Worm (Caenorhabditis elegans) whole organism, young adult: Measurements from ENCODE around the gene M02B1.3.
A peak's percentile ranks its signal among the peaks of the same experiment; 100 is the strongest.

Experiments used
- B0019.2 ChIP-seq: fragments of 200-800 bp; sonication (Bioruptor generic); conservative IDR thresholded peaks from 2 replicates; pipeline ENCODE4 v1.3.6; 2022; ENCODE audit warnings: missing genetic modification reagents, missing genetic modification characterization, missing compliant biosample characterization
- B0336.3 ChIP-seq: fragments of 200-800 bp; sonication (Bioruptor generic); IDR thresholded peaks from 2 replicates; pipeline ENCODE4 v1.3.6; 2022; ENCODE audit warnings: missing genetic modification characterization, missing compliant biosample characterization
- D2030.7 ChIP-seq: fragments of 200-800 bp; sonication (Bioruptor generic); IDR thresholded peaks from 2 replicates; pipeline ENCODE4 v1.3.6; 2022; ENCODE audit warnings: missing genetic modification reagents, missing genetic modification characterization, missing compliant biosample characterization
- F33H1.4 ChIP-seq: fragments of 200-800 bp; sonication (Bioruptor generic); IDR thresholded peaks from 2 replicates; pipeline ENCODE4 v1.3.6; 2022; ENCODE audit warnings: missing genetic modification reagents, missing genetic modification characterization, missing compliant biosample characterization
- F39B2.1 ChIP-seq: fragments of 200-800 bp; sonication (Bioruptor generic); IDR thresholded peaks from 2 replicates; pipeline ENCODE4 v1.3.6; 2022; ENCODE audit warnings: missing genetic modification reagents, missing genetic modification characterization, missing compliant biosample characterization
- F49E8.2 ChIP-seq: sonication (generic microtip); optimal IDR thresholded peaks from 3 replicates; lab custom pipeline; 2017; ENCODE audit warnings: missing genetic modification characterization, mild to moderate bottlenecking, missing compliant biosample characterization, antibody characterized with exemption, moderate library complexity; ENCODE audit not compliant: insufficient read depth
- K11D2.4 ChIP-seq: fragments of 200-800 bp; sonication (Bioruptor generic); IDR thresholded peaks from 2 replicates; pipeline ENCODE4 v1.3.6; 2022; ENCODE audit warnings: missing genetic modification reagents, missing genetic modification characterization, missing compliant biosample characterization
- Y53G8AR.9 ChIP-seq: fragments of 200-800 bp; sonication (Bioruptor generic); conservative IDR thresholded peaks from 2 replicates; pipeline ENCODE4 v1.3.6; 2022; ENCODE audit warnings: missing genetic modification reagents, missing genetic modification characterization, missing compliant biosample characterization
- aptf-2 ChIP-seq: fragments of 200-800 bp; sonication (Bioruptor generic); conservative IDR thresholded peaks from 2 replicates; pipeline ENCODE4 v1.3.6; 2022; ENCODE audit warnings: missing genetic modification reagents, missing genetic modification characterization, missing compliant biosample characterization
- aptf-3 ChIP-seq: fragments of 200-800 bp; sonication (Bioruptor generic); IDR thresholded peaks from 2 replicates; pipeline ENCODE4 v1.3.6; 2022; ENCODE audit warnings: missing genetic modification characterization, missing compliant biosample characterization
- athp-1 ChIP-seq: sonication (generic microtip); optimal IDR thresholded peaks from 2 replicates; lab custom pipeline; 2017; ENCODE audit warnings: mild to moderate bottlenecking, missing genetic modification characterization, missing compliant biosample characterization
- attf-3 ChIP-seq: fragments of 200-800 bp; sonication (Bioruptor generic); conservative IDR thresholded peaks from 2 replicates; pipeline ENCODE4 v1.3.6; 2022; ENCODE audit warnings: missing genetic modification reagents, missing genetic modification characterization, missing compliant biosample characterization
- attf-6 ChIP-seq: fragments of 200-800 bp; sonication (Bioruptor generic); IDR thresholded peaks from 2 replicates; pipeline ENCODE4 v1.3.6; 2022; ENCODE audit warnings: missing genetic modification reagents, missing genetic modification characterization, missing compliant biosample characterization
- ceh-100 ChIP-seq: fragments of 200-800 bp; sonication (Bioruptor generic); IDR thresholded peaks from 2 replicates; pipeline ENCODE4 v1.3.6; 2022; ENCODE audit warnings: missing genetic modification reagents, missing genetic modification characterization, missing compliant biosample characterization
- dox-1 ChIP-seq: fragments of 200-800 bp; sonication (Bioruptor generic); IDR thresholded peaks from 2 replicates; pipeline ENCODE4 v1.3.6; 2022; ENCODE audit warnings: missing genetic modification reagents, missing genetic modification characterization, missing compliant biosample characterization
- ekl-4 ChIP-seq: fragments of 200-800 bp; sonication (Bioruptor generic); IDR thresholded peaks from 2 replicates; pipeline ENCODE4 v1.3.6; 2022; ENCODE audit warnings: missing genetic modification reagents, missing genetic modification characterization, missing compliant biosample characterization
- him-1 ChIP-seq: sonication (generic microtip); optimal IDR thresholded peaks from 2 replicates; lab custom pipeline; 2016; ENCODE audit warnings: missing genotype, missing genetic modification reagents, missing genetic modification characterization, missing compliant biosample characterization
- hmg-1.2 ChIP-seq: fragments of 200-800 bp; sonication (Bioruptor generic); IDR thresholded peaks from 2 replicates; pipeline ENCODE4 v1.3.6; 2022; ENCODE audit warnings: missing genetic modification reagents, missing genetic modification characterization, missing compliant biosample characterization
- hsf-1 ChIP-seq: fragments of 200-800 bp; sonication (Bioruptor generic); IDR thresholded peaks from 2 replicates; pipeline ENCODE4 v1.3.6; 2022; ENCODE audit warnings: missing genetic modification reagents, missing genetic modification characterization, missing compliant biosample characterization
- lin-26 ChIP-seq: fragments of 200-800 bp; sonication (Bioruptor generic); IDR thresholded peaks from 2 replicates; pipeline ENCODE4 v1.3.6; 2022; ENCODE audit warnings: missing genetic modification reagents, missing genetic modification characterization, missing compliant biosample characterization
- lin-54 ChIP-seq: fragments of 200-800 bp; sonication (Bioruptor generic); optimal IDR thresholded peaks from 2 replicates; lab custom pipeline; 2018; ENCODE audit warnings: mild to moderate bottlenecking, missing genetic modification characterization, missing compliant biosample characterization
- lsl-1 ChIP-seq: fragments of 200-800 bp; sonication (Bioruptor generic); optimal IDR thresholded peaks from 2 replicates; lab custom pipeline; 2018; ENCODE audit warnings: mild to moderate bottlenecking, missing genetic modification characterization, moderate library complexity, missing compliant biosample characterization
- madf-6 ChIP-seq: fragments of 200-800 bp; sonication (Bioruptor generic); IDR thresholded peaks from 2 replicates; pipeline ENCODE4 v1.3.6; 2022; ENCODE audit warnings: missing genetic modification reagents, missing genetic modification characterization, missing compliant biosample characterization
- madf-8 ChIP-seq: fragments of 200-800 bp; sonication (Bioruptor generic); conservative IDR thresholded peaks from 2 replicates; pipeline ENCODE4 v1.3.6; 2022; ENCODE audit warnings: missing genetic modification reagents, missing genetic modification characterization, missing compliant biosample characterization
- mcd-1 ChIP-seq: fragments of 200-800 bp; sonication (Bioruptor generic); IDR thresholded peaks from 2 replicates; pipeline ENCODE4 v1.3.6; 2022; ENCODE audit warnings: missing genetic modification reagents, missing genetic modification characterization, missing compliant biosample characterization
- mel-28 ChIP-seq: sonication (generic microtip); optimal IDR thresholded peaks from 2 replicates; lab custom pipeline; 2016; ENCODE audit warnings: borderline replicate concordance, mild to moderate bottlenecking, missing genetic modification characterization, missing compliant biosample characterization
- nfyb-1 ChIP-seq: fragments of 200-800 bp; sonication (Bioruptor generic); IDR thresholded peaks from 2 replicates; pipeline ENCODE4 v1.3.6; 2022; ENCODE audit warnings: missing genetic modification reagents, missing genetic modification characterization, missing compliant biosample characterization
- pbrm-1 ChIP-seq: fragments of 200-800 bp; sonication (Bioruptor generic); IDR thresholded peaks from 2 replicates; pipeline ENCODE4 v1.3.6; 2022; ENCODE audit warnings: missing genetic modification reagents, missing genetic modification characterization, missing compliant biosample characterization
- rcor-1 ChIP-seq: fragments of 200-800 bp; sonication (Bioruptor generic); IDR thresholded peaks from 2 replicates; pipeline ENCODE4 v1.3.6; 2022; ENCODE audit warnings: missing genetic modification reagents, missing genetic modification characterization, missing compliant biosample characterization
- snpc-1.1 ChIP-seq: sonication (generic microtip); optimal IDR thresholded peaks from 2 replicates; lab custom pipeline; 2017; ENCODE audit warnings: missing genetic modification characterization, mild to moderate bottlenecking, missing compliant biosample characterization, antibody characterized with exemption, moderate library complexity, missing genotype, missing genetic modification reagents; ENCODE audit not compliant: insufficient read depth
- snpc-1.3 ChIP-seq: sonication (generic microtip); optimal IDR thresholded peaks from 2 replicates; lab custom pipeline; 2017; ENCODE audit warnings: missing genetic modification characterization, mild to moderate bottlenecking, missing compliant biosample characterization, antibody characterized with exemption, moderate library complexity, missing genotype, missing genetic modification reagents; ENCODE audit not compliant: insufficient read depth
- snpc-3.4 ChIP-seq: sonication (generic microtip); optimal IDR thresholded peaks from 2 replicates; lab custom pipeline; 2017; ENCODE audit warnings: missing genetic modification characterization, mild to moderate bottlenecking, missing compliant biosample characterization, antibody characterized with exemption, moderate library complexity, missing genotype, missing genetic modification reagents
- snpc-4 ChIP-seq, 5 experiments: fragments of 150-350 bp in 1 of 5; sonication (generic microtip) in 4 of 5; optimal IDR thresholded peaks; 2 replicates each; lab custom pipeline; 2014 to 2018; ENCODE audit warnings: missing genetic modification characterization in 5 of 5, missing biosample characterization in 3 of 5, antibody characterized with exemption in 2 of 5, mild to moderate bottlenecking in 2 of 5, missing compliant biosample characterization in 2 of 5, missing genotype in 2 of 5, moderate library complexity in 2 of 5, missing genetic modification reagents in 1 of 5
- tbp1 ChIP-seq: fragments of 200-800 bp; sonication (Bioruptor generic); optimal IDR thresholded peaks from 2 replicates; lab custom pipeline; 2018; ENCODE audit warnings: mild to moderate bottlenecking, missing genetic modification characterization, missing compliant biosample characterization
- xnd-1 ChIP-seq: sonication (generic microtip); optimal IDR thresholded peaks from 2 replicates; lab custom pipeline; 2016; ENCODE audit warnings: missing genotype, missing genetic modification reagents, missing genetic modification characterization, missing compliant biosample characterization
- zfh-2 ChIP-seq: fragments of 200-800 bp; sonication (Bioruptor generic); conservative IDR thresholded peaks from 2 replicates; pipeline ENCODE4 v1.3.6; 2022; ENCODE audit warnings: missing genetic modification reagents, missing genetic modification characterization, missing compliant biosample characterization

Gene M02B1.3

ce11 chrIV:12836208-12836607, at the start of gene M02B1.3:
Gene M02B1.3 (plus strand): TSS chrIV:12836508.
- TF ChIP-seq mel-28 (no peak), nfyb-1 (0 out of 2 replicates have a peak, but pooled peaks have one; percentile 22), lin-26 (GFP tag; lab: Robert Waterston, UW) (0 out of 2 replicates have a peak, but pooled peaks have one; percentile 20), zfh-2 (GFP tag; lab: Robert Waterston, UW) (peak; percentile 39; the same call in 1 of the 2 replicates), madf-6 (GFP tag; lab: Robert Waterston, UW) (0 out of 2 replicates have a peak, but pooled peaks have one; percentile 12), aptf-2 (GFP tag; lab: Robert Waterston, UW) (no peak)
- TF ChIP-seq, all 124 proteins: peak for 4

- TF ChIP-seq B0019.2 (GFP tag; lab: Robert Waterston, UW) = 0 out of 2 replicates have a peak, but pooled peaks have one; percentile 28
- TF ChIP-seq tbp1 = peak; percentile 71
- 0 out of 2 replicates have a peak, but pooled peaks have one; percentile 55 for TF ChIP-seq attf-3 (GFP tag; lab: Robert Waterston, UW)
- peak; percentile 23; the same call in 1 of the 2 replicates for TF ChIP-seq Y53G8AR.9 (GFP tag; lab: Robert Waterston, UW)
- peak; percentile 64 for TF ChIP-seq hsf-1
- peak; percentile 75 for TF ChIP-seq F49E8.2 (tag; lab: Kevin White, UChicago)
- peak; percentile 89 for TF ChIP-seq snpc-3.4 (tag; lab: Kevin White, UChicago)
- TF ChIP-seq nfyb-1 = 0 out of 2 replicates have a peak, but pooled peaks have one; percentile 39
- TF ChIP-seq him-1 (tag; lab: Kevin White, UChicago) = peak; percentile 61
- peak; percentile 94 for TF ChIP-seq snpc-1.1 (tag; lab: Kevin White, UChicago)
- TF ChIP-seq lin-54 (GFP tag; lab: Kevin White, UChicago) = peak; percentile 47
- 0 out of 2 replicates have a peak, but pooled peaks have one; percentile 52 for TF ChIP-seq aptf-3 (GFP tag; lab: Robert Waterston, UW)
- peak; percentile 66; the same call in 1 of the 2 replicates for TF ChIP-seq ekl-4 (GFP tag; lab: Robert Waterston, UW)
- TF ChIP-seq lsl-1 (GFP tag; lab: Kevin White, UChicago) = peak; percentile 56
- TF ChIP-seq hmg-1.2 (GFP tag; lab: Robert Waterston, UW) = peak; percentile 94
- peak; percentile 91 for TF ChIP-seq snpc-4 (GFP tag; optimal IDR thresholded peaks at IDR 0.05; lab: Kevin White, UChicago)
- peak; percentile 87 to 98 (median 94) for TF ChIP-seq snpc-4 (tag; optimal IDR thresholded peaks at IDR 0.05; lab: Kevin White, UChicago)
- peak; percentile 80 for TF ChIP-seq dox-1 (GFP tag; lab: Robert Waterston, UW)
- peak; percentile 30; the same call in 1 of the 2 replicates for TF ChIP-seq B0336.3
- peak; percentile 28 for TF ChIP-seq xnd-1
- peak; percentile 84 for TF ChIP-seq madf-6 (GFP tag; lab: Robert Waterston, UW)
- peak; percentile 81 for TF ChIP-seq rcor-1 (GFP tag; lab: Robert Waterston, UW)
- TF ChIP-seq F39B2.1 = peak; percentile 60; the same call in 1 of the 2 replicates
- peak; percentile 60 for TF ChIP-seq madf-8
- TF ChIP-seq D2030.7 (GFP tag; lab: Robert Waterston, UW) = peak; percentile 92
- peak; percentile 25; the same call in 1 of the 2 replicates for TF ChIP-seq ceh-100 (GFP tag; lab: Robert Waterston, UW)
- TF ChIP-seq snpc-1.3 (tag; lab: Kevin White, UChicago) = peak; percentile 73
- TF ChIP-seq attf-6 (GFP tag; lab: Robert Waterston, UW) = peak; percentile 95
- peak; percentile 47; the same call in 1 of the 2 replicates for TF ChIP-seq K11D2.4 (GFP tag; lab: Robert Waterston, UW)
- peak; percentile 8 for TF ChIP-seq athp-1 (tag; lab: Kevin White, UChicago)
- TF ChIP-seq F33H1.4 (GFP tag; lab: Robert Waterston, UW) = peak; percentile 48
- TF ChIP-seq pbrm-1 = peak; percentile 98
- peak; percentile 50; the same call in 1 of the 2 replicates for TF ChIP-seq mcd-1 (GFP tag; lab: Robert Waterston, UW)
- TF ChIP-seq, all 124 proteins: peak for 32; not testable (repeated sequence) for 92
Observed at ce11 chrIV:12786996-12787395, 49.3 kb upstream of the M02B1.3 start.
